Worm (Caenorhabditis elegans) whole organism, L4 larva: ENCODE measurements around the gene oac-8.

Experiments
- D1046.2 ChIP-seq: fragments of 200-800 bp; sonication (Bioruptor generic); IDR thresholded peaks from 2 replicates; pipeline ENCODE4 v1.3.6; 2022; ENCODE audit warnings: missing genetic modification characterization, missing compliant biosample characterization
- F44E2.7 ChIP-seq: fragments of 200-800 bp; sonication (Bioruptor generic); IDR thresholded peaks from 2 replicates; pipeline ENCODE4 v2.1.2; 2022; ENCODE audit warnings: missing genetic modification characterization, missing compliant biosample characterization
- Y5F2A.4 ChIP-seq: fragments of 200-800 bp; sonication (Bioruptor generic); optimal IDR thresholded peaks from 2 replicates; lab custom pipeline; 2018; ENCODE audit warnings: mild to moderate bottlenecking, missing genetic modification characterization, missing compliant biosample characterization
- Y75B8A.6 ChIP-seq: fragments of 200-800 bp; sonication (Bioruptor generic); IDR thresholded peaks from 2 replicates; pipeline ENCODE4 v1.3.6; 2022; ENCODE audit warnings: missing genetic modification reagents, missing genetic modification characterization, missing compliant biosample characterization
- aha-1 ChIP-seq: fragments of 150-350 bp; peaks from one replicate; lab custom pipeline; 2014; ENCODE audit warnings: missing biosample characterization, missing genetic modification characterization
- ceh-28 ChIP-seq: fragments of 150-350 bp; optimal IDR thresholded peaks from 2 replicates; lab custom pipeline; 2014; ENCODE audit warnings: missing biosample characterization, missing genetic modification reagents, missing genetic modification characterization
- ceh-62 ChIP-seq: sonication (generic microtip); optimal IDR thresholded peaks from 2 replicates; lab custom pipeline; 2017; ENCODE audit warnings: missing biosample characterization, missing genetic modification characterization
- ces-1 ChIP-seq: fragments of 150-350 bp; sonication (generic microtip); optimal IDR thresholded peaks from 4 replicates; lab custom pipeline; 2014; ENCODE audit warnings: missing biosample characterization, missing genetic modification reagents, missing genetic modification characterization
- ctbp-1 ChIP-seq: fragments of 200-800 bp; sonication (Bioruptor generic); IDR thresholded peaks from 2 replicates; pipeline ENCODE4 v1.3.6; 2022; ENCODE audit warnings: missing genetic modification reagents, missing genetic modification characterization, missing compliant biosample characterization
- daf-16 ChIP-seq, 3 experiments: sonication (generic microtip); optimal IDR thresholded peaks; 2 replicates each; lab custom pipeline; 2016 to 2017; ENCODE audit warnings: missing genetic modification characterization in 3 of 3, missing genetic modification reagents in 3 of 3, mild to moderate bottlenecking in 2 of 3, missing compliant biosample characterization in 2 of 3, missing biosample characterization in 1 of 3, moderate library complexity in 1 of 3
- dve-1 ChIP-seq: sonication (generic microtip); optimal IDR thresholded peaks from 2 replicates; lab custom pipeline; 2017; ENCODE audit warnings: antibody characterized with exemption, mild to moderate bottlenecking, missing genetic modification characterization, missing compliant biosample characterization; ENCODE audit not compliant: insufficient read depth
- egl-27 ChIP-seq: sonication (generic microtip); optimal IDR thresholded peaks from 3 replicates; lab custom pipeline; 2017; ENCODE audit warnings: missing biosample characterization, missing genetic modification reagents, missing genetic modification characterization
- hlh-11 ChIP-seq: fragments of 200-800 bp; sonication (Bioruptor generic); optimal IDR thresholded peaks from 2 replicates; lab custom pipeline; 2018; ENCODE audit warnings: mild to moderate bottlenecking, missing genetic modification characterization, missing compliant biosample characterization
- jun-1 ChIP-seq: fragments of 150-350 bp; optimal IDR thresholded peaks from 2 replicates; lab custom pipeline; 2014; ENCODE audit warnings: missing biosample characterization, missing genetic modification reagents, missing genetic modification characterization
- lin-15B ChIP-seq: fragments of 150-350 bp; sonication (generic microtip); optimal IDR thresholded peaks from 3 replicates; lab custom pipeline; 2014; ENCODE audit warnings: missing biosample characterization, missing genetic modification characterization
- lsy-2 ChIP-seq, 2 experiments: fragments of 150-350 bp in 1 of 2; sonication (generic microtip) in 1 of 2; optimal IDR thresholded peaks; 2 replicates each; lab custom pipeline; 2014 to 2017; ENCODE audit warnings: missing biosample characterization in 2 of 2, missing genetic modification characterization in 2 of 2
- mdl-1 ChIP-seq, 2 experiments: fragments of 150-350 bp in 1 of 2; sonication (generic microtip) in 1 of 2; optimal IDR thresholded peaks; 2 replicates each; lab custom pipeline; 2014 to 2017; ENCODE audit warnings: missing biosample characterization in 2 of 2, missing genetic modification characterization in 2 of 2
- nhr-10 ChIP-seq: fragments of 150-350 bp; optimal IDR thresholded peaks from 2 replicates; lab custom pipeline; 2014; ENCODE audit warnings: missing biosample characterization, missing genetic modification characterization
- nhr-11 ChIP-seq: fragments of 150-350 bp; optimal IDR thresholded peaks from 2 replicates; lab custom pipeline; 2014; ENCODE audit warnings: missing biosample characterization, missing genetic modification characterization
- nhr-237 ChIP-seq: sonication (generic microtip); optimal IDR thresholded peaks from 2 replicates; lab custom pipeline; 2017; ENCODE audit warnings: missing biosample characterization, missing genetic modification characterization
- nhr-42 ChIP-seq: fragments of 200-800 bp; sonication (Bioruptor generic); IDR thresholded peaks from 2 replicates; pipeline ENCODE4 v1.3.6; 2022; ENCODE audit warnings: missing genetic modification characterization, missing compliant biosample characterization
- nhr-76 ChIP-seq: fragments of 150-350 bp; optimal IDR thresholded peaks from 2 replicates; lab custom pipeline; 2014; ENCODE audit warnings: missing biosample characterization, missing genetic modification characterization
- pqm-1 ChIP-seq: sonication (generic microtip); optimal IDR thresholded peaks from 2 replicates; lab custom pipeline; 2017; ENCODE audit warnings: missing biosample characterization, missing genetic modification characterization
- set-16 ChIP-seq: fragments of 200-800 bp; sonication (Bioruptor generic); IDR thresholded peaks from 2 replicates; pipeline ENCODE4 v1.3.6; 2022; ENCODE audit warnings: missing genetic modification reagents, missing genetic modification characterization, missing compliant biosample characterization
- snpc-1.2 ChIP-seq: fragments of 200-800 bp; sonication (Bioruptor generic); IDR thresholded peaks from 2 replicates; pipeline ENCODE4 v1.3.6; 2022; ENCODE audit warnings: missing genetic modification reagents, missing genetic modification characterization, missing compliant biosample characterization
- spr-3 ChIP-seq: fragments of 200-800 bp; sonication (Bioruptor generic); optimal IDR thresholded peaks from 2 replicates; lab custom pipeline; 2018; ENCODE audit warnings: mild to moderate bottlenecking, missing genetic modification characterization, missing compliant biosample characterization
- tag-97 ChIP-seq: fragments of 200-800 bp; sonication (Bioruptor generic); IDR thresholded peaks from 2 replicates; pipeline ENCODE4 v1.3.6; 2022; ENCODE audit warnings: missing genetic modification characterization, missing compliant biosample characterization
- unc-62 ChIP-seq, 3 experiments: fragments of 150-350 bp in 1 of 3; sonication (generic microtip); optimal IDR thresholded peaks in 2 of 3; peaks in 1 of 3; 1 replicate in 1 of 3; 2 replicates in 2 of 3; lab custom pipeline; 2014 to 2017; ENCODE audit warnings: missing biosample characterization in 3 of 3, missing genetic modification characterization in 3 of 3, missing genetic modification reagents in 3 of 3, missing genotype in 1 of 3
- zfp-2 ChIP-seq: sonication (generic microtip); optimal IDR thresholded peaks from 2 replicates; lab custom pipeline; 2016; ENCODE audit warnings: mild to moderate bottlenecking, missing genetic modification characterization, missing compliant biosample characterization
- zfp-3 ChIP-seq: fragments of 200-800 bp; sonication (Bioruptor generic); conservative IDR thresholded peaks from 2 replicates; pipeline ENCODE4 v1.3.6; 2022; ENCODE audit warnings: missing genetic modification reagents, missing genetic modification characterization, missing compliant biosample characterization
- ztf-11 ChIP-seq: fragments of 150-350 bp; optimal IDR thresholded peaks from 2 replicates; lab custom pipeline; 2014; ENCODE audit warnings: missing biosample characterization, missing genetic modification characterization

The oac-8 gene

ce11 chrIV:10558415-10558814 lies 25.9 kb upstream of the oac-8 start, which contains the start of gene zim-3:
TSS of gene zim-3 (plus strand) at chrIV:10558715.
- TF ChIP-seq lsy-2 (tag; optimal IDR thresholded peaks at IDR 0.05; lab: Kevin White, UChicago) (no peak), zfp-2 (tag; lab: Kevin White, UChicago) (no peak), mdl-1 (tag; optimal IDR thresholded peaks at IDR 0.05; lab: Kevin White, UChicago) (no peak), F44E2.7 (GFP tag; lab: Robert Waterston, UW) (no peak), ceh-62 (tag; lab: Kevin White, UChicago) (no peak), Y75B8A.6 (GFP tag; lab: Robert Waterston, UW) (no peak), ctbp-1 (no peak), set-16 (GFP tag; lab: Robert Waterston, UW) (no peak), ceh-28 (tag; lab: Kevin White, UChicago) (no peak), dve-1 (tag; lab: Kevin White, UChicago) (no peak), jun-1 (no peak), D1046.2 (no peak), spr-3 (GFP tag; lab: Kevin White, UChicago) (no peak), snpc-1.2 (GFP tag; lab: Robert Waterston, UW) (no peak)

- no peak for TF ChIP-seq F44E2.7 (GFP tag; lab: Robert Waterston, UW)
- TF ChIP-seq lin-15B (tag; lab: Kevin White, UChicago), result no peak
Measured at ce11 chrIV:10561605-10562004, 22.7 kb upstream of the oac-8 start, which contains the start of gene him-8. TSS of gene him-8 (plus strand) at chrIV:10561905.

ce11 chrIV:10564613-10565012 lies 19.7 kb upstream of the oac-8 start:
- TF ChIP-seq aha-1 (tag; lab: Kevin White, UChicago) (peak; percentile 97), nhr-76 (tag; lab: Kevin White, UChicago) (no peak), Y5F2A.4 (no peak), nhr-237 (tag; lab: Kevin White, UChicago) (no peak)

ce11 chrIV:10565282-10565681 lies 19.1 kb upstream of the oac-8 start:
- TF ChIP-seq ztf-11 (no peak), ces-1 (peak; percentile 68)

ce11 chrIV:10567822-10568221 lies 16.5 kb upstream of the oac-8 start:
- TF ChIP-seq jun-1, result no peak
- peak in 1 of 2 experiments; percentile 95 for TF ChIP-seq unc-62 (GFP tag; optimal IDR thresholded peaks at IDR 0.05 in 1 of 2; lab: Kevin White, UChicago)
- TF ChIP-seq unc-62 (tag; optimal IDR thresholded peaks at IDR 0.05; lab: Kevin White, UChicago), result no peak
- TF ChIP-seq nhr-10 (tag; lab: Kevin White, UChicago), result no peak

- TF ChIP-seq daf-16 (GFP tag; optimal IDR thresholded peaks at IDR 0.05; lab: Kevin White, UChicago) (no peak), daf-16 (tag; optimal IDR thresholded peaks at IDR 0.05; lab: Kevin White, UChicago) (no peak), pqm-1 (tag; lab: Kevin White, UChicago) (no peak), tag-97 (no peak), egl-27 (tag; lab: Kevin White, UChicago) (no peak), nhr-11 (tag; lab: Kevin White, UChicago) (no peak), nhr-42 (no peak), zfp-3 (GFP tag; lab: Robert Waterston, UW) (no peak), hlh-11 (tag; lab: Kevin White, UChicago) (no peak)
- TF ChIP-seq, all 104 proteins: peak for 0
Measured at ce11 chrIV:10570065-10570464, 14.3 kb upstream of the oac-8 start.
